Worm (Caenorhabditis elegans) whole organism, L4 larva: ENCODE measurements around the gene Y73F4A.3.

Experiments
- ces-1 ChIP-seq: fragments of 150-350 bp; sonication (generic microtip); optimal IDR thresholded peaks from 4 replicates; lab custom pipeline; 2014; ENCODE audit warnings: missing biosample characterization, missing genetic modification reagents, missing genetic modification characterization
- lin-15B ChIP-seq: fragments of 150-350 bp; sonication (generic microtip); optimal IDR thresholded peaks from 3 replicates; lab custom pipeline; 2014; ENCODE audit warnings: missing biosample characterization, missing genetic modification characterization

- TF ChIP-seq lin-15B = no peak
- no peak for TF ChIP-seq ces-1
Observed at ce11 chrIV:9051036-9051435, 10.7 kb upstream of the Y73F4A.3 start.
